Worm (Caenorhabditis elegans) whole organism, L4/young adult: ENCODE data around the gene Y54F10AR.2.

ENCODE experiments used
- W03F9.2 ChIP-seq: fragments of 150-350 bp; optimal IDR thresholded peaks from 2 replicates; lab custom pipeline; 2014; ENCODE audit warnings: missing biosample characterization, missing genetic modification characterization
- dao-5 ChIP-seq: sonication (generic microtip); optimal IDR thresholded peaks from 2 replicates; lab custom pipeline; 2016; ENCODE audit warnings: missing genotype, missing genetic modification characterization, moderate library complexity, missing compliant biosample characterization
- him-1 ChIP-seq: sonication (generic microtip); optimal IDR thresholded peaks from 2 replicates; lab custom pipeline; 2016; ENCODE audit warnings: missing genotype, missing genetic modification reagents, missing genetic modification characterization, missing compliant biosample characterization

DNA sequence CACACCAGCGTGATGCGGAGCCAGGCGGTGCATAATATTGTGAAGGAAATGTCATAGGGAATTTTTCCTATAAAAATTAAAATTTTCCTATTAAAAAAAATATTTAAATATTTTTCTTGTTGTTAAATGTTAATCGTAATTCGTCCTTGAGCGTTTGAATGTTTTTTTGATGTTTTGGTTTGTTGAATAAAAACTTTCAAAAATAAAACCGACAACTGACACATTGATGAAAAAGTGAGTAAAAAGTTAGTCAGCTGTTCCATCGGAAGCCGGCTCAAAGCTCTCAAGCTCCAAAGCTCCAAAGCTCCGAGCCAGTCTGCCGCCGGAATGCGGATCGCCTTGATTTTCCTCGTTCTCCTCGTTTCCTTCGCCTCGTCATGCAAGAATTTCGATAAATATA lies 47.3 kb upstream of the Y54F10AR.2 start, which contains the start of gene Y71H2B.4:
- no peak for TF ChIP-seq him-1 (tag; lab: Kevin White, UChicago)
- TF ChIP-seq W03F9.2 (tag; lab: Kevin White, UChicago) = no peak
- TF ChIP-seq dao-5 (tag; lab: Kevin White, UChicago) = no peak
